Fruit fly (Drosophila melanogaster) whole organism: Measurements from ENCODE around the gene CG14270.
A peak's percentile ranks its signal among the peaks of the same experiment; 100 is the strongest.

Experiments
- CG8478 ChIP-seq: fragments of >200 bp; optimal IDR thresholded peaks from 2 replicates; lab custom pipeline; 2018; ENCODE audit warnings: inconsistent platforms
- Dll ChIP-seq: fragments of >200 bp; optimal IDR thresholded peaks from 2 replicates; lab custom pipeline; 2017
- EcR ChIP-seq, 2 experiments: fragments of >200 bp; optimal IDR thresholded peaks; 2 replicates each; lab custom pipeline; 2017; ENCODE audit warnings: missing biosample characterization in 2 of 2, missing genetic modification characterization in 2 of 2, missing genetic modification reagents in 2 of 2
- pan ChIP-seq: fragments of >200 bp; optimal IDR thresholded peaks from 2 replicates; lab custom pipeline; 2017
- psq ChIP-seq: fragments of >200 bp; optimal IDR thresholded peaks from 2 replicates; lab custom pipeline; 2017
- usp ChIP-seq: fragments of >200 bp; optimal IDR thresholded peaks from 2 replicates; lab custom pipeline; 2017; ENCODE audit warnings: missing biosample characterization, missing genetic modification characterization, mixed read lengths

DNA sequence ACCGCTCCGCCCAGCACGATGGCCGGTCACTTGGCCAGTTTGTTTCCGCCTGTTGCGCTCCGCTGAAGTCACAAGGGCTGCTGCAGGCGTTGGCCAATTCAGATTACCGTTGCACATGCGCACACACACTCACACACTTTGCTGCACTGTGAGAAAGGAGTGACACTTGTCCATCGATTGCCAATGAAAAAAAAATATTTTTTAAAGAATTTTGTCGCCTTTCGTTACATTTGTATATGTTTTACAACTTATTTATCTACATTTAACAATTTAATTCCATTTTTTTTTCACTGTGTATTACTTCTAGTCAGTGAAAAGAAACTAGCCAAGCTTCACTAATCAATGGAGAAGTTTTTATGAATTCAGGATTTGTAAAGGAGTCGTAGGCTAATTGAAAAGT lies 9.2 kb downstream of the CG14270 start:
- no peak for TF ChIP-seq EcR (GFP tag; optimal IDR thresholded peaks at IDR 0.05; lab: Kevin White, UChicago)
- no peak for TF ChIP-seq CG8478 (lab: Kevin White, UChicago)
- TF ChIP-seq pan (lab: Kevin White, UChicago), result no peak
- TF ChIP-seq psq (lab: Kevin White, UChicago), result no peak
- no peak for TF ChIP-seq usp (GFP tag; lab: Kevin White, UChicago)
- TF ChIP-seq Dll, result peak; percentile 67
